Worm (Caenorhabditis elegans) whole organism, L2 larva: ENCODE data around the gene mes-4.
A peak's percentile ranks its signal among the peaks of the same experiment; 100 is the strongest.
"Not testable (repeated sequence)": the region's sequence is repeated elsewhere in the genome, so short reads cannot be mapped to it uniquely, and the experiment has no call there.

ENCODE experiments used
- C34F6.9 ChIP-seq: fragments of 150-350 bp; optimal IDR thresholded peaks from 2 replicates; lab custom pipeline; 2014; ENCODE audit warnings: missing biosample characterization, missing genetic modification characterization
- F13H6.1 ChIP-seq: sonication (generic microtip); optimal IDR thresholded peaks from 2 replicates; lab custom pipeline; 2016; ENCODE audit warnings: missing genetic modification characterization, missing compliant biosample characterization
- Y55F3AM.14 ChIP-seq: fragments of 200-800 bp; sonication (Bioruptor generic); optimal IDR thresholded peaks from 2 replicates; lab custom pipeline; 2018; ENCODE audit warnings: mild to moderate bottlenecking, missing genetic modification characterization, missing compliant biosample characterization
- aly-2 ChIP-seq: fragments of 150-350 bp; optimal IDR thresholded peaks from 2 replicates; lab custom pipeline; 2014; ENCODE audit warnings: missing biosample characterization, missing genetic modification characterization
- ceh-16 ChIP-seq: fragments of 150-350 bp; optimal IDR thresholded peaks from 2 replicates; lab custom pipeline; 2014; ENCODE audit warnings: missing biosample characterization, missing genetic modification characterization
- crh-2 ChIP-seq: sonication (generic microtip); optimal IDR thresholded peaks from 2 replicates; lab custom pipeline; 2017; ENCODE audit warnings: missing biosample characterization, missing genetic modification characterization
- egl-27 ChIP-seq: sonication (generic microtip); optimal IDR thresholded peaks from 3 replicates; lab custom pipeline; 2017; ENCODE audit warnings: missing biosample characterization, missing genetic modification reagents, missing genetic modification characterization
- elt-1 ChIP-seq: fragments of 150-350 bp; optimal IDR thresholded peaks from 2 replicates; lab custom pipeline; 2014; ENCODE audit warnings: missing biosample characterization, missing genetic modification characterization
- elt-3 ChIP-seq: sonication (generic microtip); optimal IDR thresholded peaks from 2 replicates; lab custom pipeline; 2017; ENCODE audit warnings: missing biosample characterization, missing genetic modification characterization
- fos-1 ChIP-seq: fragments of 150-350 bp; optimal IDR thresholded peaks from 2 replicates; lab custom pipeline; 2014; ENCODE audit warnings: missing biosample characterization, missing genetic modification characterization
- lin-11 ChIP-seq: fragments of 150-350 bp; sonication (generic microtip); optimal IDR thresholded peaks from 2 replicates; lab custom pipeline; 2014; ENCODE audit warnings: missing biosample characterization, missing genetic modification characterization, inconsistent platforms, mixed read lengths
- lin-13 ChIP-seq: fragments of 150-350 bp; optimal IDR thresholded peaks from 2 replicates; lab custom pipeline; 2014; ENCODE audit warnings: missing biosample characterization, missing genetic modification reagents, missing genetic modification characterization
- lin-39 ChIP-seq: fragments of 150-350 bp; optimal IDR thresholded peaks from 2 replicates; lab custom pipeline; 2014; ENCODE audit warnings: missing biosample characterization, missing genetic modification reagents, missing genetic modification characterization
- lsy-2 ChIP-seq, 2 experiments: fragments of 150-350 bp in 1 of 2; sonication (generic microtip) in 1 of 2; optimal IDR thresholded peaks; 2 replicates each; lab custom pipeline; 2014 to 2017; ENCODE audit warnings: missing biosample characterization in 2 of 2, missing genetic modification characterization in 2 of 2
- mab-5 ChIP-seq: fragments of 150-350 bp; optimal IDR thresholded peaks from 2 replicates; lab custom pipeline; 2014; ENCODE audit warnings: missing biosample characterization, missing genetic modification characterization
- nhr-10 ChIP-seq: sonication (generic microtip); optimal IDR thresholded peaks from 2 replicates; lab custom pipeline; 2017; ENCODE audit warnings: missing biosample characterization, missing genetic modification characterization
- nhr-11 ChIP-seq: fragments of 150-350 bp; optimal IDR thresholded peaks from 2 replicates; lab custom pipeline; 2014; ENCODE audit warnings: missing biosample characterization, missing genetic modification characterization
- nhr-12 ChIP-seq: fragments of 150-350 bp; optimal IDR thresholded peaks from 2 replicates; lab custom pipeline; 2014; ENCODE audit warnings: missing biosample characterization, missing genetic modification characterization
- nhr-21 ChIP-seq: fragments of 150-350 bp; optimal IDR thresholded peaks from 2 replicates; lab custom pipeline; 2014; ENCODE audit warnings: missing biosample characterization, missing genetic modification characterization
- nhr-237 ChIP-seq: fragments of 150-350 bp; optimal IDR thresholded peaks from 2 replicates; lab custom pipeline; 2014; ENCODE audit warnings: missing biosample characterization, missing genetic modification characterization
- nhr-25 ChIP-seq: fragments of 150-350 bp; sonication (generic microtip); optimal IDR thresholded peaks from 3 replicates; lab custom pipeline; 2014; ENCODE audit warnings: missing biosample characterization, missing genetic modification characterization
- nhr-6 ChIP-seq: fragments of 150-350 bp; optimal IDR thresholded peaks from 2 replicates; lab custom pipeline; 2014; ENCODE audit warnings: missing biosample characterization, missing genetic modification characterization
- peb-1 ChIP-seq: fragments of 150-350 bp; optimal IDR thresholded peaks from 2 replicates; lab custom pipeline; 2014; ENCODE audit warnings: missing biosample characterization, missing genetic modification characterization
- sem-4 ChIP-seq: fragments of 150-350 bp; optimal IDR thresholded peaks from 2 replicates; lab custom pipeline; 2014; ENCODE audit warnings: missing biosample characterization, missing genetic modification reagents, missing genetic modification characterization
- sma-3 ChIP-seq: sonication (generic microtip); optimal IDR thresholded peaks from 2 replicates; lab custom pipeline; 2016; ENCODE audit warnings: missing genetic modification reagents, missing genetic modification characterization, missing compliant biosample characterization
- snpc-4 ChIP-seq: fragments of 150-350 bp; optimal IDR thresholded peaks from 2 replicates; lab custom pipeline; 2014; ENCODE audit warnings: missing biosample characterization, missing genetic modification characterization
- unc-55 ChIP-seq: fragments of 150-350 bp; sonication (generic microtip); optimal IDR thresholded peaks from 3 replicates; lab custom pipeline; 2014; ENCODE audit warnings: missing biosample characterization, missing genetic modification reagents, missing genetic modification characterization
- ztf-1 ChIP-seq: fragments of 200-800 bp; sonication (Bioruptor generic); conservative IDR thresholded peaks from 2 replicates; pipeline ENCODE4 v1.3.6; 2022; ENCODE audit warnings: missing genetic modification characterization, missing compliant biosample characterization
- ztf-4 ChIP-seq: fragments of 150-350 bp; optimal IDR thresholded peaks from 2 replicates; lab custom pipeline; 2014; ENCODE audit warnings: missing biosample characterization, missing genetic modification characterization

mes-4 gene

DNA sequence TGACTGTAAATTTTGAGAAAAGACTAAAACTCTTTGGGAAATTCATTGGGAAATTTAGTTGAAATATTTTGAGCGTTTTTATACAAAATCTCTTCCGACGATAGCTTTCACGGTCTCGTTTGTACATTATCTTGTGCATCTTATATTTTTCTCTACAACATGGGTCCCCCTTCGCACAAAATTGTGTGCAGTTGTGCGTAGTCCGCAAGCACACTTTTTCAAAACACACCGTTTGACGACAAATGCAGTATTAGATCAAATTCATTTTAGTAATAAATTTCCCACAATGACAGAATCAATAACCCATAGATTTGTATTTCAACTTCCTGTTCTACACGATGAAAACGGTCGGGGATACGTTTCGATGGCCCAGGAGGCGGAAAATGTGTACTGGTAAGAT, 20.5 kb upstream of the mes-4 start, which contains the start of gene F25H9.2:
Gene F25H9.2, plus strand, starts transcription at position 226 of the 400 bp plus-strand sequence.
- TF ChIP-seq elt-1 (tag; lab: Kevin White, UChicago) (no peak), nhr-21 (tag; lab: Kevin White, UChicago) (no peak), elt-3 (tag; lab: Kevin White, UChicago) (no peak), lsy-2 (tag; optimal IDR thresholded peaks at IDR 0.05; lab: Kevin White, UChicago) (no peak), mab-5 (peak; percentile 0), nhr-11 (no peak), C34F6.9 (tag; lab: Kevin White, UChicago) (peak; percentile 43), lin-39 (tag; lab: Kevin White, UChicago) (no peak), lin-13 (GFP tag; lab: Kevin White, UChicago) (no peak), unc-55 (GFP tag; lab: Kevin White, UChicago) (no peak), ceh-16 (tag; lab: Kevin White, UChicago) (no peak)
- TF ChIP-seq, all 48 proteins: peak for 2

DNA sequence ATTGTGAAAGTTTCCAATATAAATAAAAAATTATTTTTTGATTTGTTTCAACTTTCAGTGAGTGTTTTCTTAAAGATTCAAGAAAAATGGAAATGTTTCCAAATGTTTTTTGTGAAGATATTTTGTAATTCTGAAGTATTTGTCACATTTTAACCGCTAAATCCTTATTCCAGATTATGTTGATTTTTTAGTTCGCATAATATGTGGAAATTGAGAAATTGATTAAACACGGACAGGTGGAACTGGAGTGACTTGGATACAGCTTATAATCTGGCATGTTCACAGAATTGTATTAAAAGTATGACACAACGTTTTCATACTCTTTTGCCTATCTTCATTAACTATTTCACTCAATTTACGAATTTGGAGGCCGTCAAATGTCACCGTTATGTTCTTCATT, 18.1 kb upstream of the mes-4 start, which contains the start of gene lurp-3:
Gene lurp-3, plus strand, starts transcription at position 301 of the 400 bp plus-strand sequence.
- no peak for TF ChIP-seq elt-1 (tag; lab: Kevin White, UChicago)
- no peak for TF ChIP-seq nhr-237
- TF ChIP-seq nhr-12 (tag; lab: Kevin White, UChicago): no peak
- TF ChIP-seq Y55F3AM.14 (GFP tag; lab: Kevin White, UChicago): no peak
- TF ChIP-seq nhr-11: no peak
- no peak for TF ChIP-seq F13H6.1
- TF ChIP-seq ztf-4 (tag; lab: Kevin White, UChicago): no peak
- TF ChIP-seq elt-3 (tag; lab: Kevin White, UChicago): no peak
- TF ChIP-seq lin-13 (GFP tag; lab: Kevin White, UChicago): no peak
- TF ChIP-seq ztf-1 (GFP tag; lab: Robert Waterston, UW): no peak
- TF ChIP-seq mab-5: no peak
- no peak for TF ChIP-seq peb-1 (tag; lab: Kevin White, UChicago)
- TF ChIP-seq, all 48 proteins: peak for 0

DNA sequence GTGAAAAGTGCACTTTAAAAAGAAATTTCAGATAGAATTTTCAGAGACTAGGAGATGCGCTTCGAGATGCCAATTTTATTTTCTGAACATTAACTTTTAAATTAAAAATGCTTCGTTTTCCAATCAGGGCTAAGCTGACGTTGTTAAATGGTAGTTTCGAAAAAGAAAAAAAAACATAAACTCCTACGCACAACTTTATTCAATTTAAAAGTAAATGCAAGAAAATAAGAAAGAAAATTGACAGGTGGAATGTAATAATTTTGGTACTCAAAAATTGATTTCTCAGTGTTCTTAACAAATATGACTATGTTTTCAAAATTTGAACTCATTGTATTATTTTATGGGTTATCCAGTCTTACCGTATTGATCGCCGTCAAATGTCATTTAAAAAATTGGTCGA, 16.0 kb upstream of the mes-4 start, which contains the start of gene lurp-2:
Gene lurp-2, plus strand, starts transcription at position 301 of the 400 bp plus-strand sequence.
- TF ChIP-seq F13H6.1 (no peak), ztf-1 (GFP tag; lab: Robert Waterston, UW) (no peak), egl-27 (no peak), snpc-4 (tag; lab: Kevin White, UChicago) (no peak), sem-4 (tag; lab: Kevin White, UChicago) (no peak), nhr-25 (tag; lab: Kevin White, UChicago) (no peak), aly-2 (tag; lab: Kevin White, UChicago) (no peak)

DNA sequence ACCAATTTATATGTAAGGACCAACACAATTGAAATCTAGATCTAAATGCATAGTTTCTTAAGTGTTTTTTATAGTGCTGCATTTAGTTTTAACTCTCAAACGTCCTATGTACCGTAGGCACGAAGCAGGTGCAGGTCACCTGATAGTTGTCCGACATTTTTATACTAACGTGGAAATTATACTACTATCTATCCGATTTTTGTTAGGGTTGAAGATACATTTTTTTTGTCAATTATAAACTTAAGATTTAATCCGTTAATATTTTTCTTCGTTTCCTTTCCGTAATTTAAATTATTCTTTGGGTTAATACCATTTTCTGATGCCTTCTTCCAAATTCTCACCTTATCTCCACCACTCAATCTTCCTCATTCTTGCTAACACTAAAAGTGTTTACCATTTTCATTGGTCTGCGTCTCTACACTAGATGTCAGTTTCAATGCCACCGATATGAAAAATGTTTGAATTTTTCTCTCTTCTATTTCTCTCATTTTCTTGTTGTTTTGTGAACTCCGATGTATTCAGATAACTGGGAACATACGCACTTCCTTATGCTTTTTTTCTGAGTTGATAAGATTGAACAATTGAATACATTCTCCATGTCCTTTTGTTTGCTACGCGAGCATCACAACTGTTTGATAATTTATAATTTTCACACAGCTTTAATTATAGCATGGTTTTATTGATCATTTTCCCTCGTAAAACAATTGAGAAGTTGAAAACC, 8.0 kb upstream of the mes-4 start, which contains the start of gene Y2H9A.4:
Gene Y2H9A.4, plus strand, starts transcription at position 671 of the 721 bp plus-strand sequence.
- TF ChIP-seq C34F6.9 (tag; lab: Kevin White, UChicago) (peak; percentile 23), mab-5 (peak; percentile 28), lin-39 (tag; lab: Kevin White, UChicago) (no peak), fos-1 (tag; lab: Kevin White, UChicago) (peak; percentile 53), peb-1 (tag; lab: Kevin White, UChicago) (no peak), crh-2 (peak; percentile 56), nhr-25 (tag; lab: Kevin White, UChicago) (peak; percentile 31)

DNA sequence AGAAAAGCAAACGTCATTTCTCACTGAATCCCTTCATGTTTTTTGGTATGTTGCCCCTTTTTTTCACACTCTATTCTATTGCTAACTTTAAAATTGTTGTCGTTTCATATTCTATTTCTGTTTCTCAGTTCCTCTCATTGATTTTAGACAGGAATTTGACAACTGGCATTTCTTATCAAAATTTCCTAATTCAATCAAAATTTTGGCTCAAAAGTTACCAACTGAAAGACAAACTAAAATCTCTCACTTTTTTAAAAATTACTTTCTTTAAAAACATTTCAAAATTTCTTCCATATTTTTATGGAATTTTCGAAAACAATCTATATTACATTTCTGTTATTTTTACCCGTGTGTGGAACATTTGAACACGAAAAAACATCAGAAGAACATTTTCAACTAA, 6.2 kb upstream of the mes-4 start, which contains the start of gene Y2H9A.6:
Gene Y2H9A.6, plus strand, starts transcription at position 301 of the 400 bp plus-strand sequence.
- not testable (repeated sequence) for TF ChIP-seq lin-13 (GFP tag; lab: Kevin White, UChicago); Y55F3AM.14 (GFP tag; lab: Kevin White, UChicago); lin-11 (tag; lab: Kevin White, UChicago)
- TF ChIP-seq, all 48 proteins: peak for 0; not testable (repeated sequence) for 48

DNA sequence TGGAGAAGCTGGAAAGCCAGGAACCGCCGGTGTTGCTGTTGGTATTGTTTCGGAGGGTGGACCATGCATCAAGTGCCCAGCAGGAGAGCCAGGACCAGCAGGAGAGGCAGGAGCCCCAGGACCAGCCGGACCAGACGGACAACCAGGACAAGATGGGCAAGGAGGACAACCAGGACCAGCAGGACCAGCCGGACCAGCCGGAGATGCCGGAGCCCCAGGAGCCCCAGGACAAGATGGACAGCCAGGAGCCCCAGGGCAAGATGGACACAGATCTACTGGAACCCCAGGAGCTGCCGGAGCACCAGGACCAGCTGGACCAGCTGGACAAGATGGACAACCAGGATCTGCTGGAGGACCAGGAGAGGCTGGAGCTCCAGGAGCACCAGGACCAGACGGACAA, 5.5 kb upstream of the mes-4 start:
- TF ChIP-seq sma-3 (no peak), crh-2 (no peak), sem-4 (tag; lab: Kevin White, UChicago) (no peak)

DNA sequence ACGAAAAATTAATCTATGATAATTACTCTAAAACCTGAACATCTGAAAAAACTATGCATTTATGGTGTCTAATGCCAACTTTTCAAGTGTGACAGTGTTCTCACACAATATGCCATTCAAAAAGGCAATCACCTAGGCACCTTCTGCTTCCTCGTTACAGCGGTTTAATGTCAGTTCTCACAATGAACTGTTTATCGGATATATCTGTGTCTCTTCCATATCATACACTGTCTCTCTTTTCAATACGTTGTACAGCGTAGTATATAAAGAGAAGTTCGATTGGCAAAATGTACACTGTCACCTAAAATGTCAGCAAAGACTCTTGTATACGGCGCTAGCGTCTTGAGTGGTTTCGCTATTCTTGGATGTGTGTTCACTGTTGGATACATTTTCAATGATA, 4.3 kb upstream of the mes-4 start, which contains the start of gene col-162:
Gene col-162, plus strand, starts transcription at position 301 of the 400 bp plus-strand sequence.
- no peak for TF ChIP-seq nhr-21 (tag; lab: Kevin White, UChicago)
- no peak for TF ChIP-seq nhr-10
- no peak for TF ChIP-seq nhr-25 (tag; lab: Kevin White, UChicago)
- no peak for TF ChIP-seq elt-1 (tag; lab: Kevin White, UChicago)
- no peak for TF ChIP-seq nhr-6
- TF ChIP-seq, all 48 proteins: peak for 0
